Fruit fly (Drosophila melanogaster) whole organism, wandering third instar larva: ENCODE data around the gene CG32537.

ENCODE experiments used
- Abd-B ChIP-seq: fragments of >200 bp; optimal IDR thresholded peaks from 2 replicates; lab custom pipeline; 2017; ENCODE audit warnings: missing biosample characterization, missing genetic modification characterization
- CG32264 ChIP-seq: fragments of 200-800 bp; sonication (Bioruptor generic); optimal IDR thresholded peaks from 2 replicates; lab custom pipeline; 2016; ENCODE audit warnings: missing biosample characterization, missing genetic modification characterization
- CG9705 ChIP-seq: fragments of 200-800 bp; sonication (Bioruptor generic); optimal IDR thresholded peaks from 2 replicates; lab custom pipeline; 2018; ENCODE audit warnings: missing biosample characterization, mild to moderate bottlenecking, missing genetic modification characterization
- CrebA ChIP-seq: fragments of 200-800 bp; sonication (Bioruptor generic); optimal IDR thresholded peaks from 2 replicates; lab custom pipeline; 2016; ENCODE audit warnings: missing biosample characterization, mild to moderate bottlenecking, missing genetic modification characterization, borderline replicate concordance
- Dfd ChIP-seq: fragments of >200 bp; optimal IDR thresholded peaks from 2 replicates; lab custom pipeline; 2017; ENCODE audit warnings: missing biosample characterization, missing genetic modification characterization
- Dif ChIP-seq: fragments of 200-275, 200-300 bp; sonication (Bioruptor generic); optimal IDR thresholded peaks from 2 replicates; lab custom pipeline; 2018; ENCODE audit warnings: missing biosample characterization, missing genetic modification characterization; ENCODE audit not compliant: partially characterized antibody
- GATAd ChIP-seq: sonication (Bioruptor generic); optimal IDR thresholded peaks from 2 replicates; lab custom pipeline; 2016; ENCODE audit warnings: missing biosample characterization, missing genetic modification characterization
- HLH106 ChIP-seq: fragments of 200-800 bp; optimal IDR thresholded peaks from 3 replicates; lab custom pipeline; 2019; ENCODE audit warnings: missing biosample characterization, mild to moderate bottlenecking, missing genetic modification characterization, moderate library complexity
- Hnf4 ChIP-seq: fragments of 200-800 bp; sonication (Bioruptor generic); optimal IDR thresholded peaks from 2 replicates; lab custom pipeline; 2016; ENCODE audit warnings: missing biosample characterization, mild to moderate bottlenecking, missing genetic modification characterization
- Hr78 ChIP-seq: fragments of >200 bp; optimal IDR thresholded peaks from 2 replicates; lab custom pipeline; 2017; ENCODE audit warnings: missing biosample characterization, missing genetic modification characterization
- Hr83 ChIP-seq: fragments of 200-300 bp; sonication (Bioruptor generic); optimal IDR thresholded peaks from 2 replicates; lab custom pipeline; 2016; ENCODE audit warnings: missing biosample characterization, mild to moderate bottlenecking, missing genetic modification characterization, moderate library complexity; ENCODE audit not compliant: poor library complexity, severe bottlenecking
- Jra ChIP-seq: sonication (Bioruptor generic); optimal IDR thresholded peaks from 2 replicates; lab custom pipeline; 2016; ENCODE audit warnings: missing biosample characterization, missing genetic modification characterization
- Mio ChIP-seq: sonication (Bioruptor generic); optimal IDR thresholded peaks from 2 replicates; lab custom pipeline; 2016; ENCODE audit warnings: missing biosample characterization, missing genetic modification characterization
- Myc ChIP-seq: fragments of >200 bp; optimal IDR thresholded peaks from 2 replicates; lab custom pipeline; 2017
- N ChIP-seq: fragments of >200 bp; optimal IDR thresholded peaks from 2 replicates; lab custom pipeline; 2018; ENCODE audit warnings: missing biosample characterization, missing external identifiers, missing genetic modification characterization
- OdsH ChIP-seq: fragments of 200-800 bp; sonication (Bioruptor generic); optimal IDR thresholded peaks from 2 replicates; lab custom pipeline; 2016; ENCODE audit warnings: missing biosample characterization, mild to moderate bottlenecking, missing genetic modification characterization
- Rel ChIP-seq, 2 experiments: fragments of 200-800 bp; sonication (Bioruptor generic) in 1 of 2; optimal IDR thresholded peaks; 2 replicates in 1 of 2; 3 replicates in 1 of 2; lab custom pipeline; 2016 to 2019; ENCODE audit warnings: mild to moderate bottlenecking in 2 of 2, missing biosample characterization in 2 of 2, missing genetic modification characterization in 2 of 2, moderate library complexity in 1 of 2
- Sp1 ChIP-seq: fragments of 200-800 bp; sonication (Bioruptor generic); optimal IDR thresholded peaks from 3 replicates; lab custom pipeline; 2019; ENCODE audit warnings: missing biosample characterization, mild to moderate bottlenecking, missing genetic modification characterization, moderate library complexity
- Vsx2 ChIP-seq: fragments of 200-300, 225-300 bp; sonication (Bioruptor generic); optimal IDR thresholded peaks from 2 replicates; lab custom pipeline; 2018; ENCODE audit warnings: missing biosample characterization, missing genetic modification characterization; ENCODE audit not compliant: partially characterized antibody
- br ChIP-seq: fragments of 200-800 bp; sonication (Bioruptor generic); optimal IDR thresholded peaks from 2 replicates; lab custom pipeline; 2016; ENCODE audit warnings: missing biosample characterization, missing genetic modification characterization
- brk ChIP-seq: fragments of 200-800 bp; sonication (Bioruptor generic); optimal IDR thresholded peaks from 2 replicates; lab custom pipeline; 2016; ENCODE audit warnings: missing biosample characterization, mild to moderate bottlenecking, missing genetic modification characterization
- dl ChIP-seq, 2 experiments: fragments of 175-275, 200-275 bp in 1 of 2; fragments of 200-275 bp in 1 of 2; sonication (Bioruptor generic); optimal IDR thresholded peaks; lab custom pipeline; 2018; ENCODE audit warnings: mild to moderate bottlenecking in 2 of 2, missing biosample characterization in 2 of 2, missing genetic modification characterization in 2 of 2, moderate library complexity in 2 of 2; ENCODE audit not compliant: partially characterized antibody in 2 of 2, insufficient read depth in 1 of 2
- dmrt93B ChIP-seq: fragments of 200-800 bp; sonication (Bioruptor generic); optimal IDR thresholded peaks from 2 replicates; lab custom pipeline; 2018; ENCODE audit warnings: missing biosample characterization, mild to moderate bottlenecking, missing genetic modification characterization
- dsf ChIP-seq: sonication (Bioruptor generic); optimal IDR thresholded peaks from 2 replicates; lab custom pipeline; 2016; ENCODE audit warnings: missing biosample characterization, missing genetic modification characterization, borderline replicate concordance
- ey ChIP-seq: fragments of 200-800 bp; sonication (Bioruptor generic); optimal IDR thresholded peaks from 2 replicates; lab custom pipeline; 2016; ENCODE audit warnings: missing biosample characterization, missing genetic modification characterization
- foxo ChIP-seq, 2 experiments: fragments of 200-800 bp; sonication (Bioruptor generic); optimal IDR thresholded peaks; 2 replicates in 1 of 2; 3 replicates in 1 of 2; lab custom pipeline; 2016 to 2017; ENCODE audit warnings: missing biosample characterization in 2 of 2, missing genetic modification characterization in 2 of 2
- fru ChIP-seq: fragments of 200-800 bp; sonication (Bioruptor generic); optimal IDR thresholded peaks from 3 replicates; lab custom pipeline; 2016; ENCODE audit warnings: missing biosample characterization, mild to moderate bottlenecking, missing genetic modification characterization
- h ChIP-seq: fragments of 200-800 bp; sonication (Bioruptor generic); optimal IDR thresholded peaks from 3 replicates; lab custom pipeline; 2016; ENCODE audit warnings: missing biosample characterization, mild to moderate bottlenecking, missing genetic modification characterization
- jim ChIP-seq: fragments of 175-275, 200-325 bp; sonication (Bioruptor generic); optimal IDR thresholded peaks from 2 replicates; lab custom pipeline; 2016; ENCODE audit warnings: missing biosample characterization, mild to moderate bottlenecking, missing genetic modification characterization
- lola ChIP-seq: fragments of >200 bp; optimal IDR thresholded peaks from 2 replicates; lab custom pipeline; 2017; ENCODE audit warnings: missing biosample characterization, missing genetic modification characterization
- pan ChIP-seq: fragments of >200 bp; optimal IDR thresholded peaks from 2 replicates; lab custom pipeline; 2017
- psq ChIP-seq: fragments of 200-800 bp; sonication (Bioruptor generic); optimal IDR thresholded peaks from 3 replicates; lab custom pipeline; 2017; ENCODE audit warnings: missing biosample characterization, mild to moderate bottlenecking, missing genetic modification characterization, moderate library complexity
- rgr ChIP-seq: fragments of 200-800 bp; sonication (Bioruptor generic); optimal IDR thresholded peaks from 3 replicates; lab custom pipeline; 2016; ENCODE audit warnings: missing biosample characterization, mild to moderate bottlenecking, missing genetic modification characterization
- sage ChIP-seq: fragments of 200-800 bp; sonication (Bioruptor generic); optimal IDR thresholded peaks from 2 replicates; lab custom pipeline; 2016; ENCODE audit warnings: missing biosample characterization, mild to moderate bottlenecking, missing genetic modification characterization
- sv ChIP-seq: fragments of 200-800 bp; sonication (Bioruptor generic); optimal IDR thresholded peaks from 3 replicates; lab custom pipeline; 2016; ENCODE audit warnings: missing biosample characterization, missing genetic modification characterization
- tai ChIP-seq: sonication (Bioruptor generic); optimal IDR thresholded peaks from 2 replicates; lab custom pipeline; 2016; ENCODE audit warnings: missing biosample characterization, missing genetic modification characterization
- usp ChIP-seq: fragments of >200 bp; optimal IDR thresholded peaks from 2 replicates; lab custom pipeline; 2017; ENCODE audit warnings: missing biosample characterization, missing genetic modification characterization
- woc ChIP-seq: sonication (Bioruptor generic); optimal IDR thresholded peaks from 2 replicates; lab custom pipeline; 2016; ENCODE audit warnings: missing biosample characterization, mild to moderate bottlenecking, missing genetic modification characterization

The CG32537 gene

DNA sequence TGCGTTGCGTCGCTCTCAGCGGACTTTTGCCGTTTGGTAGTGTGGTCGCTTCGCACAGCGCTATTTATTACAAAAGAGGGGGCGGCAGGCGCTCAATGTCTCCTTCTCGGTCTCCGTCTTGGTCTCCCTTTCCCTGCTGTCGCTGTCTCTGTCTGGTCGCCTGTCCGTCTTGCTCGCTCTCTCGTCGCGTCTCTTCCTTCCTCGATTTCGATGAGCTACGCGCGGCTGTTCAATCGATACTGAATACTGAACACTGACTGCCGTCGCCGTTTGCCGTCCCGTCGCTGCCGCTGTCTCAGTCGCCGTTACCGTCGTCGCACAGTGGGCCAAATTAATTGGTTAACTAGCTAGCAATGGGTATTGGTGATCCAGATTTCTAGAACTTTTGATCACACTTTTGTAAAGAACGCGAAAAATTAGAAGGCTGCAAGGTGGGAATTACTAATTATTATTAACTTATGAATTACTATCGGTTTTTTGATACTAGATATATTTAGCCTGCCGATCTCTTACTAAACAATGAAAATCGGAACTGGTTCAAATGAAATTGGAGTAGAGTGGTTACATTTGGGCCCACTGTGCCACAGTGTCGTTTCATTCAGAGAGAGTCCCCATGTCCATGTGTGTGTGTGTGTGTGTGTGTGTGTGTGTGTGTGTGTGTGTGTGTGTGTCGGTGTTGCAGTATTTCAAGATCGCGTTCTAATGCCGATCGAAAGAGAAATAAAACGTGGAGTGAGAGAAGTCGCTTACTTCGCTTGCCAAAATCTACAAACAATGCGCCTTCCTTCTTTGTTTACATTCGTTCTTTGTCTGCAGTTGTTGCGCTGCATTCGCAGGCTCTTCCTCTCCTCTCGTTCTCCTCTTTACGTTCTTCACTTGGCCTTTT, 21.8 kb upstream of the CG32537 start, which contains the start of gene CG8034:
Gene CG8034, minus strand, starts transcription at position 264 of the 886 bp plus-strand sequence.
- TF ChIP-seq Abd-B (GFP tag; lab: Kevin White, UChicago), result no peak
- peak; percentile 89 for TF ChIP-seq CrebA (GFP tag; lab: Kevin White, UChicago)
- TF ChIP-seq Dfd (GFP tag; lab: Kevin White, UChicago), result peak; percentile 96
- peak; percentile 98 for TF ChIP-seq CG9705 (GFP tag; lab: Kevin White, UChicago)
- peak; percentile 34 for TF ChIP-seq Vsx2 (GFP tag; lab: Kevin White, UChicago)
- peak; percentile 83 for TF ChIP-seq Dif (GFP tag; lab: Kevin White, UChicago)
- TF ChIP-seq jim, result no peak
- TF ChIP-seq br (GFP tag; lab: Kevin White, UChicago), result peak; percentile 97
- TF ChIP-seq HLH106 (tag; lab: Kevin White, UChicago), result peak; percentile 99
- peak; percentile 80 for TF ChIP-seq Mio (GFP tag; lab: Kevin White, UChicago)
- no peak for TF ChIP-seq usp
- TF ChIP-seq pan (lab: Kevin White, UChicago), result no peak
- peak; percentile 82 for TF ChIP-seq tai
- peak; percentile 86 for TF ChIP-seq Jra (GFP tag; lab: Kevin White, UChicago)
- peak; percentile 97 for TF ChIP-seq dmrt93B (GFP tag; lab: Kevin White, UChicago)
- TF ChIP-seq lola, result no peak
- peak; percentile 12 for TF ChIP-seq Hr83
- peak; percentile 87 for TF ChIP-seq brk
- peak in 1 of 2 experiments; percentile 37 for TF ChIP-seq dl (GFP tag; optimal IDR thresholded peaks at IDR 0.05; lab: Kevin White, UChicago; ENCODE audit: insufficient read depth in 1 of 2, partially characterized antibody in 2 of 2)
- no peak for TF ChIP-seq Myc (lab: Kevin White, UChicago)
- peak; percentile 96 for TF ChIP-seq OdsH (GFP tag; lab: Kevin White, UChicago)
- TF ChIP-seq psq (GFP tag; lab: Kevin White, UChicago), result peak; percentile 96
- peak; percentile 98 for TF ChIP-seq fru (GFP tag; lab: Kevin White, UChicago)
- TF ChIP-seq Hr78 (GFP tag; lab: Kevin White, UChicago), result no peak
- peak; percentile 57 for TF ChIP-seq GATAd
- peak; percentile 82 to 97 for TF ChIP-seq foxo (GFP tag; optimal IDR thresholded peaks at IDR 0.05; lab: Kevin White, UChicago)
- peak; percentile 52 for TF ChIP-seq Rel (GFP tag; optimal IDR thresholded peaks at IDR 0.05; lab: Kevin White, UChicago)
- peak; percentile 86 for TF ChIP-seq Rel (tag; optimal IDR thresholded peaks at IDR 0.05; lab: Kevin White, UChicago)
- TF ChIP-seq Sp1 (GFP tag; lab: Kevin White, UChicago), result peak; percentile 98
- TF ChIP-seq h (GFP tag; lab: Kevin White, UChicago), result peak; percentile 98
- TF ChIP-seq dsf (GFP tag; lab: Kevin White, UChicago), result peak; percentile 74
- peak; percentile 98 for TF ChIP-seq ey
- peak; percentile 91 for TF ChIP-seq sv (GFP tag; lab: Kevin White, UChicago)
- peak; percentile 97 for TF ChIP-seq rgr
- peak; percentile 91 for TF ChIP-seq CG32264 (GFP tag; lab: Kevin White, UChicago)
- TF ChIP-seq Hnf4 (GFP tag; lab: Kevin White, UChicago), result peak; percentile 93
- peak; percentile 91 for TF ChIP-seq sage
- TF ChIP-seq woc (GFP tag; lab: Kevin White, UChicago), result peak; percentile 96
- TF ChIP-seq N (GFP tag; lab: Kevin White, UChicago), result peak; percentile 22

DNA sequence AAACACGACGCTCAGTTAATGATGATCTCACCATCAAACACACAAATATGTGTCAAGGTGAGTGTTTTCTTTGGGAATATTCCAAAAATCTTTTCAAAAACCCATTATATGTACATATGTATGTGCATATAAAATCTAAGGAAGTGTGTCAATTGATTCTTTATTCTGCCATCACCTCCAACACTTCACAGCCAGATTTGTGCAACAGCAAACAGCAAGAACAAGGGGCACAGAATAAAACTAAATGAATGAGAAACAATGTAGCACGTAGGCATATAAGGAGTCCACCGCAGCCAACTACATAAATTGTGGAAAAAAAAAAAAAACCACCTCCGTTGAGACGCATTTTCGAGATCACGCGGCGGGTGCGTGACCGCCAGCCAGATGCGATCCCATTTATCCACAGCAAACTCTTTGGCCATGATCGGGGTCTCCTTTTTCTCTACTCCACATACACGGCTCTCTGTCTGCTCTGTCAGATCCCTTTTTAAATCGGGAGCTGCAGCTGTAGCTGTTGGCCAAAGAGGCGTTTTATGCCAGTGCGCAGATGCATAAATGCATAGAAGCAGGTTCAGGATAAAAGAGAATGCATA, 19.6 kb upstream of the CG32537 start:
- TF ChIP-seq tai (no peak), dmrt93B (GFP tag; lab: Kevin White, UChicago) (no peak), Jra (GFP tag; lab: Kevin White, UChicago) (no peak), pan (lab: Kevin White, UChicago) (no peak), psq (GFP tag; lab: Kevin White, UChicago) (peak; percentile 27), Rel (GFP tag; optimal IDR thresholded peaks at IDR 0.05; lab: Kevin White, UChicago) (no peak), Rel (tag; optimal IDR thresholded peaks at IDR 0.05; lab: Kevin White, UChicago) (no peak)
